Fruit fly (Drosophila melanogaster) whole organism: ENCODE results near the gene Bre1.

Experiments
- CG8478 ChIP-seq: fragments of >200 bp; optimal IDR thresholded peaks from 2 replicates; lab custom pipeline; 2018; ENCODE audit warnings: inconsistent platforms
- Dll ChIP-seq: fragments of >200 bp; optimal IDR thresholded peaks from 2 replicates; lab custom pipeline; 2017
- psq ChIP-seq: fragments of >200 bp; optimal IDR thresholded peaks from 2 replicates; lab custom pipeline; 2017
- usp ChIP-seq: fragments of >200 bp; optimal IDR thresholded peaks from 2 replicates; lab custom pipeline; 2017; ENCODE audit warnings: missing biosample characterization, missing genetic modification characterization, mixed read lengths

- TF ChIP-seq psq (lab: Kevin White, UChicago) (no peak), Dll (no peak), CG8478 (no peak), usp (GFP tag; lab: Kevin White, UChicago) (no peak)
Observed at dm6 chr3L:5828684-5829083, 34.7 kb upstream of the Bre1 start.
